Fruit fly (Drosophila melanogaster) whole organism, embryonic: ENCODE results near the gene Mst89B.

Source experiments
- B-H2 ChIP-seq: fragments of 200-800 bp; sonication (Bioruptor generic); optimal IDR thresholded peaks from 2 replicates; lab custom pipeline; 2018; ENCODE audit warnings: missing biosample characterization, mild to moderate bottlenecking, missing genetic modification characterization
- BtbVII ChIP-seq: fragments of 200-800 bp; sonication (Bioruptor generic); optimal IDR thresholded peaks from 3 replicates; lab custom pipeline; 2017; ENCODE audit warnings: missing biosample characterization, mild to moderate bottlenecking, missing genetic modification characterization
- CG13287 ChIP-seq: fragments of 200-800 bp; sonication (Bioruptor generic); IDR thresholded peaks from 2 replicates; pipeline ENCODE4 v1.3.6; 2022; ENCODE audit warnings: missing biosample characterization, missing genetic modification characterization; ENCODE audit not compliant: partially characterized antibody
- CG15073 ChIP-seq: fragments of 200-800 bp; sonication (Bioruptor generic); optimal IDR thresholded peaks from 2 replicates; lab custom pipeline; 2016; ENCODE audit warnings: missing biosample characterization, missing genetic modification characterization
- CG17385 ChIP-seq: fragments of 200-800 bp; sonication (Bioruptor generic); optimal IDR thresholded peaks from 3 replicates; lab custom pipeline; 2018; ENCODE audit warnings: missing biosample characterization, mild to moderate bottlenecking, missing genetic modification characterization
- CG18011 ChIP-seq: fragments of 200-800 bp; sonication (Bioruptor generic); optimal IDR thresholded peaks from 2 replicates; lab custom pipeline; 2017; ENCODE audit warnings: missing biosample characterization, missing genetic modification characterization, mild to moderate bottlenecking, moderate library complexity, missing genotype
- CG18476 ChIP-seq: fragments of 200-800 bp; sonication (Bioruptor generic); optimal IDR thresholded peaks from 2 replicates; lab custom pipeline; 2016; ENCODE audit warnings: missing biosample characterization, mild to moderate bottlenecking, missing genetic modification characterization
- CG2712 ChIP-seq: fragments of 200-800 bp; optimal IDR thresholded peaks from 3 replicates; lab custom pipeline; 2019; ENCODE audit warnings: missing biosample characterization, mild to moderate bottlenecking, missing genetic modification characterization, moderate library complexity
- CG30020 ChIP-seq: fragments of 200-800 bp; optimal IDR thresholded peaks from 2 replicates; lab custom pipeline; 2019; ENCODE audit warnings: missing biosample characterization, mild to moderate bottlenecking, missing genetic modification characterization, moderate library complexity
- CG30403 ChIP-seq: fragments of 200-800 bp; sonication (Bioruptor generic); optimal IDR thresholded peaks from 3 replicates; lab custom pipeline; 2016; ENCODE audit warnings: missing biosample characterization, missing genetic modification characterization
- CG31388 ChIP-seq: fragments of 200-800 bp; sonication (Bioruptor generic); optimal IDR thresholded peaks from 2 replicates; lab custom pipeline; 2016; ENCODE audit warnings: missing biosample characterization, missing genetic modification characterization
- CG34224 ChIP-seq: fragments of 200-800 bp; sonication (Bioruptor generic); IDR thresholded peaks from 3 replicates; pipeline ENCODE4 v1.3.6; 2022; ENCODE audit warnings: missing biosample characterization, missing genetic modification characterization; ENCODE audit not compliant: partially characterized antibody
- CG4282 ChIP-seq: fragments of 200-800 bp; sonication (Bioruptor generic); optimal IDR thresholded peaks from 2 replicates; lab custom pipeline; 2016; ENCODE audit warnings: missing biosample characterization, missing genetic modification characterization
- CG5245 ChIP-seq: fragments of 200-800 bp; sonication (Bioruptor generic); optimal IDR thresholded peaks from 3 replicates; lab custom pipeline; 2016; ENCODE audit warnings: missing biosample characterization, missing genetic modification characterization
- CG6254 ChIP-seq: fragments of 200-800 bp; sonication (Bioruptor generic); optimal IDR thresholded peaks from 3 replicates; lab custom pipeline; 2017; ENCODE audit warnings: mild to moderate bottlenecking, missing biosample characterization, missing genetic modification reagents, missing genetic modification characterization
- CG6683 ChIP-seq: fragments of 200-800 bp; sonication (Bioruptor generic); optimal IDR thresholded peaks from 2 replicates; lab custom pipeline; 2017; ENCODE audit warnings: missing biosample characterization, mild to moderate bottlenecking, missing genetic modification characterization, missing genetic modification reagents
- CG6765 ChIP-seq: fragments of 200-800 bp; sonication (Bioruptor generic); optimal IDR thresholded peaks from 3 replicates; lab custom pipeline; 2017; ENCODE audit warnings: missing biosample characterization, mild to moderate bottlenecking, missing genetic modification characterization
- CG6813 ChIP-seq: fragments of 200-800 bp; sonication (Bioruptor generic); optimal IDR thresholded peaks from 2 replicates; lab custom pipeline; 2017; ENCODE audit warnings: missing biosample characterization, missing genetic modification characterization, mild to moderate bottlenecking, moderate library complexity, missing genetic modification reagents
- CG7556 ChIP-seq: fragments of 200-800 bp; sonication (Bioruptor generic); optimal IDR thresholded peaks from 2 replicates; lab custom pipeline; 2017; ENCODE audit warnings: missing biosample characterization, mild to moderate bottlenecking, missing genetic modification characterization
- CG8290 ChIP-seq, 3 experiments: fragments of 200-800 bp; sonication (Bioruptor generic); optimal IDR thresholded peaks; 2 replicates each; lab custom pipeline; 2016 to 2019; ENCODE audit warnings: missing biosample characterization in 3 of 3, missing genetic modification characterization in 3 of 3, mild to moderate bottlenecking in 2 of 3, moderate library complexity in 1 of 3
- Ets97D ChIP-seq: fragments of 200-800 bp; sonication (Bioruptor generic); optimal IDR thresholded peaks from 3 replicates; lab custom pipeline; 2016; ENCODE audit warnings: missing biosample characterization, missing genetic modification characterization
- Fer1 ChIP-seq: fragments of 200-800 bp; sonication (Bioruptor generic); optimal IDR thresholded peaks from 2 replicates; lab custom pipeline; 2017; ENCODE audit warnings: missing biosample characterization, mild to moderate bottlenecking, missing genetic modification characterization
- H2.0 ChIP-seq: fragments of 200-800 bp; sonication (Bioruptor generic); IDR thresholded peaks from 2 replicates; pipeline ENCODE4 v1.3.6; 2022; ENCODE audit warnings: missing biosample characterization, missing genetic modification characterization
- Hr3 ChIP-seq: fragments of 200-800 bp; sonication (Bioruptor generic); optimal IDR thresholded peaks from 3 replicates; lab custom pipeline; 2016; ENCODE audit warnings: missing biosample characterization, missing genetic modification characterization
- Hr78 ChIP-seq, 2 experiments: fragments of 200-800 bp in 1 of 2; fragments of >200 bp in 1 of 2; sonication (Bioruptor generic) in 1 of 2; optimal IDR thresholded peaks; 2 replicates each; lab custom pipeline; 2017 to 2019; ENCODE audit warnings: missing biosample characterization in 2 of 2, missing genetic modification characterization in 2 of 2, mild to moderate bottlenecking in 1 of 2, moderate library complexity in 1 of 2
- Jarid2 ChIP-seq: fragments of 200-800 bp; sonication (Bioruptor generic); optimal IDR thresholded peaks from 3 replicates; lab custom pipeline; 2017; ENCODE audit warnings: mild to moderate bottlenecking, missing biosample characterization, missing genetic modification reagents, missing genetic modification characterization
- Lhr ChIP-seq: fragments of 200-800 bp; sonication (Bioruptor generic); optimal IDR thresholded peaks from 3 replicates; lab custom pipeline; 2017; ENCODE audit warnings: mild to moderate bottlenecking, missing biosample characterization, missing genetic modification reagents, missing genetic modification characterization
- Sox102F ChIP-seq: fragments of 200-800 bp; sonication (Bioruptor generic); optimal IDR thresholded peaks from 2 replicates; lab custom pipeline; 2018; ENCODE audit warnings: missing biosample characterization, mild to moderate bottlenecking, missing genetic modification characterization, moderate library complexity
- Ssrp ChIP-seq: fragments of 200-800 bp; sonication (Bioruptor generic); optimal IDR thresholded peaks from 2 replicates; lab custom pipeline; 2018; ENCODE audit warnings: missing biosample characterization, mild to moderate bottlenecking, missing genetic modification characterization, moderate library complexity
- Vsx1 ChIP-seq: fragments of 200-800 bp; sonication (Bioruptor generic); optimal IDR thresholded peaks from 2 replicates; lab custom pipeline; 2017; ENCODE audit warnings: missing biosample characterization, mild to moderate bottlenecking, missing genetic modification characterization, missing genetic modification reagents
- ara ChIP-seq: fragments of 200-800 bp; sonication (Bioruptor generic); IDR thresholded peaks from 2 replicates; pipeline ENCODE4 v1.3.6; 2022; ENCODE audit warnings: missing biosample characterization, missing genetic modification characterization
- en ChIP-seq: fragments of 200-800 bp; sonication (Bioruptor generic); optimal IDR thresholded peaks from 2 replicates; lab custom pipeline; 2016; ENCODE audit warnings: missing biosample characterization, missing genetic modification characterization
- exex ChIP-seq: fragments of 200-800 bp; sonication (Bioruptor generic); optimal IDR thresholded peaks from 4 replicates; lab custom pipeline; 2018; ENCODE audit warnings: missing biosample characterization, mild to moderate bottlenecking, missing genetic modification characterization, moderate library complexity
- fd3F ChIP-seq: fragments of 200-800 bp; sonication (Bioruptor generic); optimal IDR thresholded peaks from 2 replicates; lab custom pipeline; 2018; ENCODE audit warnings: missing biosample characterization, mild to moderate bottlenecking, missing genetic modification characterization, moderate library complexity
- gem ChIP-seq: fragments of 200-800 bp; sonication (Bioruptor generic); optimal IDR thresholded peaks from 2 replicates; lab custom pipeline; 2019; ENCODE audit warnings: missing biosample characterization, mild to moderate bottlenecking, missing genetic modification characterization, moderate library complexity
- gsb-n ChIP-seq: fragments of 200-800 bp; sonication (Bioruptor generic); optimal IDR thresholded peaks from 3 replicates; lab custom pipeline; 2018; ENCODE audit warnings: missing biosample characterization, mild to moderate bottlenecking, missing genetic modification characterization
- ham ChIP-seq: fragments of 200-800 bp; sonication (Bioruptor generic); IDR thresholded peaks from 2 replicates; pipeline ENCODE4 v1.3.6; 2022; ENCODE audit warnings: missing biosample characterization, missing genetic modification characterization
- kay ChIP-seq: fragments of 200-800 bp; sonication (Bioruptor generic); optimal IDR thresholded peaks from 2 replicates; lab custom pipeline; 2016; ENCODE audit warnings: missing biosample characterization, missing genetic modification characterization
- lola ChIP-seq, 3 experiments: fragments of >200 bp in 2 of 3; fragments of 200-800 bp in 1 of 3; sonication (Bioruptor generic) in 1 of 3; optimal IDR thresholded peaks; 2 replicates each; lab custom pipeline; 2017 to 2019; ENCODE audit warnings: missing biosample characterization in 3 of 3, missing genetic modification characterization in 3 of 3, mild to moderate bottlenecking in 1 of 3, moderate library complexity in 1 of 3
- nerfin-2 ChIP-seq: fragments of 200-800 bp; sonication (Bioruptor generic); IDR thresholded peaks from 2 replicates; pipeline ENCODE4 v1.3.6; 2022; ENCODE audit warnings: missing biosample characterization, missing genetic modification characterization; ENCODE audit not compliant: partially characterized antibody
- otp ChIP-seq: fragments of 200-800 bp; sonication (Bioruptor generic); IDR thresholded peaks from 3 replicates; pipeline ENCODE4, ENCODE4 v1.3.6; 2022; ENCODE audit warnings: missing biosample characterization, missing genetic modification characterization
- phol ChIP-seq: fragments of 200-800 bp; sonication (Bioruptor generic); optimal IDR thresholded peaks from 3 replicates; lab custom pipeline; 2018; ENCODE audit warnings: missing biosample characterization, mild to moderate bottlenecking, missing genetic modification characterization, moderate library complexity
- pita ChIP-seq: fragments of 200-800 bp; sonication (Bioruptor generic); optimal IDR thresholded peaks from 2 replicates; lab custom pipeline; 2017; ENCODE audit warnings: missing biosample characterization, mild to moderate bottlenecking, missing genetic modification characterization
- prd ChIP-seq, 3 experiments: fragments of >200 bp in 2 of 3; fragments of 200-800 bp in 1 of 3; sonication (Bioruptor generic) in 1 of 3; optimal IDR thresholded peaks in 2 of 3; IDR thresholded peaks in 1 of 3; 2 replicates in 2 of 3; 3 replicates in 1 of 3; pipeline versions ENCODE4 v1.3.6 to Lab custom; 2017 to 2022; ENCODE audit warnings: missing biosample characterization in 1 of 3, missing genetic modification characterization in 1 of 3
- run ChIP-seq: fragments of 200-800 bp; sonication (Bioruptor generic); optimal IDR thresholded peaks from 3 replicates; lab custom pipeline; 2018; ENCODE audit warnings: missing biosample characterization, mild to moderate bottlenecking, missing genetic modification characterization
- sens-2 ChIP-seq: fragments of 200-800 bp; sonication (Bioruptor generic); IDR thresholded peaks from 2 replicates; pipeline ENCODE4 v1.3.6; 2022; ENCODE audit warnings: missing biosample characterization, missing genetic modification characterization
- tap ChIP-seq: fragments of 200-800 bp; optimal IDR thresholded peaks from 3 replicates; lab custom pipeline; 2019; ENCODE audit warnings: missing biosample characterization, mild to moderate bottlenecking, missing genetic modification characterization, moderate library complexity
- zfh2 ChIP-seq: fragments of 200-800 bp; sonication (Bioruptor generic); optimal IDR thresholded peaks from 2 replicates; lab custom pipeline; 2016; ENCODE audit warnings: missing biosample characterization, missing genetic modification characterization

Gene Mst89B

DNA sequence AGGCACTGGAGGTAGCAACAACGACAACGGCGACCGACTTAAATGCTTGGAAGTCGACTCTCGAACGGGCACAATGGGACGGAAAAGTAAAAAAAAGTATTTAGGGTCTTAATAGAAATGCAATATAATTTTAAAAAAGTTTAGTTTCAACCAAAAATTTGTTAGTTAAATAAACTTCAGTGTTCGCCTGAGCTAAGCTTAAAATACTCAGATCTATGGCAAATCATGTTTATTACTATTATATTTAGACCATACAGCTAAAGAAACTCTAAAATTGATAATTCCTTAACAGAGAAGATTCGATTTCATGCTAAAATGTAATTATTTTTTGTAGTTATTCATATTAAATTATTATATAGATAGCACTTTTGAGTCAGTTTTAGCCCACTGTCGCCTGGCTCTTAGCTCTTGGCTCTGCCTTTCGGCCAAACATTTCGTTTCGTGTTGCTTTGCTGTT lies 13.4 kb upstream of the Mst89B start (continued):
- TF ChIP-seq B-H2 (no peak), Fer1 (GFP tag; lab: Kevin White, UChicago) (peak; percentile 84), Hr78 (GFP tag; optimal IDR thresholded peaks at IDR 0.05; lab: Kevin White, UChicago) (peak in 1 of 2 experiments; percentile 38), en (GFP tag; lab: Kevin White, UChicago) (no peak), CG17385 (GFP tag; lab: Kevin White, UChicago) (peak; percentile 75), zfh2 (GFP tag; lab: Kevin White, UChicago) (no peak), nerfin-2 (GFP tag; lab: Robert Waterston, UW) (no peak), otp (GFP tag; lab: Robert Waterston, UW) (no peak), Sox102F (GFP tag; lab: Kevin White, UChicago) (peak; percentile 76), exex (tag; lab: Kevin White, UChicago) (peak; percentile 49), CG4282 (no peak), Ssrp (peak; percentile 82), kay (GFP tag; lab: Kevin White, UChicago) (peak; percentile 6), ara (GFP tag; lab: Robert Waterston, UW) (no peak), Vsx1 (GFP tag; lab: Kevin White, UChicago) (peak; percentile 69), CG8290 (GFP tag; optimal IDR thresholded peaks at IDR 0.05; lab: Kevin White, UChicago) (peak; percentile 25), CG8290 (tag; optimal IDR thresholded peaks at IDR 0.05; lab: Kevin White, UChicago) (no peak), CG6254 (GFP tag; lab: Kevin White, UChicago) (peak; percentile 56), sens-2 (GFP tag; lab: Robert Waterston, UW) (no peak), pita (GFP tag; lab: Kevin White, UChicago) (no peak), Hr3 (peak; percentile 73), fd3F (GFP tag; lab: Kevin White, UChicago) (peak; percentile 57), CG13287 (GFP tag; lab: Robert Waterston, UW) (no peak), tap (tag; lab: Kevin White, UChicago) (peak; percentile 65), CG6683 (GFP tag; lab: Kevin White, UChicago) (peak; percentile 72), BtbVII (GFP tag; lab: Kevin White, UChicago) (peak; percentile 86), prd (optimal IDR thresholded peaks at IDR 0.05; lab: Kevin White, UChicago) (no peak), prd (GFP tag; IDR thresholded peaks at IDR 0.05; lab: Robert Waterston, UW) (no peak), CG18011 (GFP tag; lab: Kevin White, UChicago) (peak; percentile 30), CG31388 (GFP tag; lab: Kevin White, UChicago) (no peak), CG6765 (peak; percentile 73), Lhr (GFP tag; lab: Kevin White, UChicago) (no peak), gsb-n (tag; lab: Kevin White, UChicago) (peak; percentile 50), CG5245 (GFP tag; lab: Kevin White, UChicago) (peak; percentile 9), CG34224 (GFP tag; lab: Robert Waterston, UW) (no peak), ham (GFP tag; lab: Robert Waterston, UW) (no peak), gem (peak; percentile 91), Ets97D (GFP tag; lab: Kevin White, UChicago) (no peak), lola (GFP tag; optimal IDR thresholded peaks at IDR 0.05; lab: Kevin White, UChicago) (peak in 1 of 3 experiments; percentile 87), CG15073 (no peak), CG7556 (GFP tag; lab: Kevin White, UChicago) (peak; percentile 95), Jarid2 (GFP tag; lab: Kevin White, UChicago) (peak; percentile 67), H2.0 (GFP tag; lab: Robert Waterston, UW) (no peak), phol (peak; percentile 86), CG30020 (peak; percentile 62), CG30403 (peak; percentile 89), CG6813 (GFP tag; lab: Kevin White, UChicago) (peak; percentile 66), CG18476 (GFP tag; lab: Kevin White, UChicago) (peak; percentile 56), run (tag; lab: Kevin White, UChicago) (peak; percentile 41), CG2712 (peak; percentile 85)
